Fruit fly (Drosophila melanogaster): ENCODE data around the gene IP3K2.

IP3K2 gene

dm6 chrX:13323114-13323513 lies 19.7 kb downstream of the IP3K2 start (continued):
- TF ChIP-seq oc (tag; optimal IDR thresholded peaks at IDR 0.05) (peak; percentile 47), ems (GFP tag; optimal IDR thresholded peaks at IDR 0.05) (peak; percentile 75), odd (GFP tag; optimal IDR thresholded peaks at IDR 0.05) (peak; percentile 12), Atf-2 (GFP tag; optimal IDR thresholded peaks at IDR 0.05) (peak; percentile 59), gem (tag; optimal IDR thresholded peaks at IDR 0.05) (peak; percentile 85), CG7271 (tag; optimal IDR thresholded peaks at IDR 0.05) (no peak), CG7786 (GFP tag; optimal IDR thresholded peaks at IDR 0.05) (peak; percentile 63), Gug (GFP tag; IDR thresholded peaks at IDR 0.05) (0 out of 4 replicates have a peak, but pooled peaks have one; percentile 26), CG12769 (tag; optimal IDR thresholded peaks at IDR 0.05) (no peak), Ptx1 (GFP tag; IDR thresholded peaks at IDR 0.05) (peak; percentile 76), phol (tag; optimal IDR thresholded peaks at IDR 0.05) (peak; percentile 69), row (GFP tag; IDR thresholded peaks at IDR 0.05) (peak; percentile 69), CG4404 (GFP tag; IDR thresholded peaks at IDR 0.05) (peak; percentile 38; the same call in 1 of the 2 replicates), CG3163 (GFP tag; optimal IDR thresholded peaks at IDR 0.05) (peak; percentile 43), CG14965 (GFP tag; optimal IDR thresholded peaks at IDR 0.05; ENCODE audit: borderline replicate concordance) (no peak), NK7.1 (GFP tag; optimal IDR thresholded peaks at IDR 0.05) (peak; percentile 20), CG1792 (GFP tag; optimal IDR thresholded peaks at IDR 0.05) (peak; percentile 62), CG11695 (GFP tag; IDR thresholded peaks at IDR 0.05) (peak; percentile 61), CG8924 (tag; optimal IDR thresholded peaks at IDR 0.05) (peak; percentile 65), Nf-YC (tag; optimal IDR thresholded peaks at IDR 0.05) (peak; percentile 15), CG10274 (GFP tag; optimal IDR thresholded peaks at IDR 0.05) (no peak), salm (tag; optimal IDR thresholded peaks at IDR 0.05) (peak; percentile 42), Sry-δ (GFP tag; optimal IDR thresholded peaks at IDR 0.05) (peak; percentile 28), Atf6 (GFP tag; IDR thresholded peaks at IDR 0.05) (peak; percentile 41), CG12219 (GFP tag; optimal IDR thresholded peaks at IDR 0.05) (no peak), CG31441 (GFP tag; IDR thresholded peaks at IDR 0.05) (peak; percentile 72), slou (GFP tag; optimal IDR thresholded peaks at IDR 0.05) (peak; percentile 61), CG33213 (GFP tag; optimal IDR thresholded peaks at IDR 0.05) (peak; percentile 62), Doc3 (GFP tag; IDR thresholded peaks at IDR 0.05; ENCODE audit: partially characterized antibody) (no peak), MBD-R2 (GFP tag; IDR thresholded peaks at IDR 0.05) (peak; percentile 12; the same call in 1 of the 2 replicates), hb (GFP tag; IDR thresholded peaks at IDR 0.05; ENCODE audit: partially characterized antibody) (no peak), pum (GFP tag; optimal IDR thresholded peaks at IDR 0.05) (peak; percentile 29), so (GFP tag; IDR thresholded peaks at IDR 0.05) (0 out of 3 replicates have a peak, but pooled peaks have one; percentile 36), CG14441 (GFP tag; IDR thresholded peaks at IDR 0.05) (peak; percentile 73), NC2β (GFP tag; optimal IDR thresholded peaks at IDR 0.05) (peak; percentile 58), Blimp-1 (GFP tag; optimal IDR thresholded peaks at IDR 0.05) (peak; percentile 60), CG31388 (GFP tag; optimal IDR thresholded peaks at IDR 0.05) (peak; percentile 46), NFAT (GFP tag; IDR thresholded peaks at IDR 0.05) (0 out of 2 replicates have a peak, but pooled peaks have one; percentile 7), CG12744 (GFP tag; optimal IDR thresholded peaks at IDR 0.05) (peak; percentile 54), corto (GFP tag; optimal IDR thresholded peaks at IDR 0.05) (peak; percentile 45), shn (GFP tag; optimal IDR thresholded peaks at IDR 0.05) (peak; percentile 60), vvl (GFP tag; IDR thresholded peaks at IDR 0.05) (peak; percentile 61; the same call in 1 of the 2 replicates), ewg (GFP tag; optimal IDR thresholded peaks at IDR 0.05) (peak; percentile 27), CG13894 (tag; optimal IDR thresholded peaks at IDR 0.05) (no peak), fru (optimal IDR thresholded peaks at IDR 0.05) (no peak), run (tag; optimal IDR thresholded peaks at IDR 0.05) (peak; percentile 34), klu (GFP tag; IDR thresholded peaks at IDR 0.05) (peak; percentile 40; the same call in 1 of the 2 replicates), CG1603 (tag; optimal IDR thresholded peaks at IDR 0.05) (no peak), pb (GFP tag; optimal IDR thresholded peaks at IDR 0.05) (peak; percentile 24), dmrt99B (tag; optimal IDR thresholded peaks at IDR 0.05) (peak; percentile 78), ATbp (GFP tag; optimal IDR thresholded peaks at IDR 0.05) (peak; percentile 34)

Data from whole organism, embryonic.